Worm (Caenorhabditis elegans) whole organism, young adult: ENCODE measurements around the gene F35G2.1.
A peak's percentile ranks its signal among the peaks of the same experiment; 100 is the strongest.

Experiments
- B0019.2 ChIP-seq: fragments of 200-800 bp; sonication (Bioruptor generic); conservative IDR thresholded peaks from 2 replicates; pipeline ENCODE4 v1.3.6; 2022; ENCODE audit warnings: missing genetic modification reagents, missing genetic modification characterization, missing compliant biosample characterization
- C17E4.6 ChIP-seq: fragments of 200-800 bp; sonication (Bioruptor generic); IDR thresholded peaks from 2 replicates; pipeline ENCODE4 v1.3.6; 2022; ENCODE audit warnings: missing genetic modification reagents, missing genetic modification characterization, missing compliant biosample characterization
- D2030.7 ChIP-seq: fragments of 200-800 bp; sonication (Bioruptor generic); IDR thresholded peaks from 2 replicates; pipeline ENCODE4 v1.3.6; 2022; ENCODE audit warnings: missing genetic modification reagents, missing genetic modification characterization, missing compliant biosample characterization
- F10E7.11 ChIP-seq: sonication (generic microtip); optimal IDR thresholded peaks from 2 replicates; lab custom pipeline; 2017; ENCODE audit warnings: mild to moderate bottlenecking, missing genetic modification characterization, moderate library complexity, missing compliant biosample characterization
- F57C9.4 ChIP-seq: sonication (generic microtip); optimal IDR thresholded peaks from 2 replicates; lab custom pipeline; 2017; ENCODE audit warnings: mild to moderate bottlenecking, missing genetic modification characterization, missing compliant biosample characterization
- K12H6.12 ChIP-seq: fragments of 200-800 bp; sonication (Bioruptor generic); optimal IDR thresholded peaks from 2 replicates; lab custom pipeline; 2018; ENCODE audit warnings: mild to moderate bottlenecking, missing genetic modification characterization, missing compliant biosample characterization
- T26A5.8 ChIP-seq: sonication (generic microtip); optimal IDR thresholded peaks from 2 replicates; lab custom pipeline; 2016; ENCODE audit warnings: missing genetic modification characterization, missing compliant biosample characterization
- ama-1 ChIP-seq, 3 experiments: fragments of 150-350 bp in 1 of 3; sonication (generic microtip) in 2 of 3; optimal IDR thresholded peaks; 2 replicates each; lab custom pipeline; 2014 to 2018; ENCODE audit warnings: missing biosample characterization in 2 of 3, missing genetic modification characterization in 2 of 3, missing genetic modification reagents in 2 of 3
- aptf-2 ChIP-seq: fragments of 200-800 bp; sonication (Bioruptor generic); conservative IDR thresholded peaks from 2 replicates; pipeline ENCODE4 v1.3.6; 2022; ENCODE audit warnings: missing genetic modification reagents, missing genetic modification characterization, missing compliant biosample characterization
- aptf-3 ChIP-seq: fragments of 200-800 bp; sonication (Bioruptor generic); IDR thresholded peaks from 2 replicates; pipeline ENCODE4 v1.3.6; 2022; ENCODE audit warnings: missing genetic modification characterization, missing compliant biosample characterization
- attf-3 ChIP-seq: fragments of 200-800 bp; sonication (Bioruptor generic); conservative IDR thresholded peaks from 2 replicates; pipeline ENCODE4 v1.3.6; 2022; ENCODE audit warnings: missing genetic modification reagents, missing genetic modification characterization, missing compliant biosample characterization
- bed-2 ChIP-seq: fragments of 200-800 bp; sonication (Bioruptor generic); IDR thresholded peaks from 2 replicates; pipeline ENCODE4 v1.3.6; 2022; ENCODE audit warnings: missing genetic modification reagents, missing genetic modification characterization, missing compliant biosample characterization
- cebp-1 ChIP-seq, 2 experiments: fragments of 200-800 bp in 1 of 2; sonication (Bioruptor generic) in 1 of 2; sonication (generic microtip) in 1 of 2; IDR thresholded peaks in 1 of 2; optimal IDR thresholded peaks in 1 of 2; 2 replicates each; pipeline versions ENCODE4 v1.3.6 to Lab custom; 2017 to 2022; ENCODE audit warnings: missing compliant biosample characterization in 2 of 2, missing genetic modification characterization in 2 of 2, mild to moderate bottlenecking in 1 of 2, missing genetic modification reagents in 1 of 2, moderate library complexity in 1 of 2
- ceh-91 ChIP-seq: fragments of 200-800 bp; sonication (Bioruptor generic); IDR thresholded peaks from 2 replicates; pipeline ENCODE4 v1.3.6; 2022; ENCODE audit warnings: missing genetic modification reagents, missing genetic modification characterization, missing compliant biosample characterization
- chd-7 ChIP-seq: sonication (generic microtip); optimal IDR thresholded peaks from 2 replicates; lab custom pipeline; 2016; ENCODE audit warnings: mild to moderate bottlenecking, missing genetic modification characterization, moderate library complexity, missing compliant biosample characterization
- die-1 ChIP-seq: sonication (generic microtip); optimal IDR thresholded peaks from 2 replicates; lab custom pipeline; 2016; ENCODE audit warnings: missing genotype, mild to moderate bottlenecking, missing genetic modification characterization, missing compliant biosample characterization
- dpff-1 ChIP-seq: sonication (generic microtip); optimal IDR thresholded peaks from 2 replicates; lab custom pipeline; 2017; ENCODE audit warnings: mild to moderate bottlenecking, missing genetic modification characterization, missing compliant biosample characterization
- egl-44 ChIP-seq: fragments of 200-800 bp; sonication (Bioruptor generic); IDR thresholded peaks from 2 replicates; pipeline ENCODE4 v1.3.6; 2022; ENCODE audit warnings: missing genetic modification reagents, missing genetic modification characterization, missing compliant biosample characterization
- ets-4 ChIP-seq: fragments of 200-800 bp; sonication (Bioruptor generic); optimal IDR thresholded peaks from 2 replicates; lab custom pipeline; 2018; ENCODE audit warnings: mild to moderate bottlenecking, missing genetic modification characterization, missing compliant biosample characterization
- gei-17 ChIP-seq: fragments of 200-800 bp; sonication (Bioruptor generic); optimal IDR thresholded peaks from 2 replicates; lab custom pipeline; 2018; ENCODE audit warnings: mild to moderate bottlenecking, missing genetic modification characterization, missing compliant biosample characterization
- him-1 ChIP-seq: sonication (generic microtip); optimal IDR thresholded peaks from 2 replicates; lab custom pipeline; 2016; ENCODE audit warnings: missing genotype, missing genetic modification reagents, missing genetic modification characterization, missing compliant biosample characterization
- let-526 ChIP-seq: fragments of 200-800 bp; sonication (Bioruptor generic); IDR thresholded peaks from 2 replicates; pipeline ENCODE4 v1.3.6; 2022; ENCODE audit warnings: missing genetic modification reagents, missing genetic modification characterization, missing compliant biosample characterization
- lin-40 ChIP-seq: sonication (generic microtip); optimal IDR thresholded peaks from 2 replicates; lab custom pipeline; 2016; ENCODE audit warnings: missing genetic modification characterization, mild to moderate bottlenecking, missing compliant biosample characterization, missing genotype, missing genetic modification reagents
- lin-54 ChIP-seq: fragments of 200-800 bp; sonication (Bioruptor generic); optimal IDR thresholded peaks from 2 replicates; lab custom pipeline; 2018; ENCODE audit warnings: mild to moderate bottlenecking, missing genetic modification characterization, missing compliant biosample characterization
- lir-1 ChIP-seq: fragments of 200-800 bp; sonication (Bioruptor generic); conservative IDR thresholded peaks from 2 replicates; pipeline ENCODE4 v1.3.6; 2022; ENCODE audit warnings: missing genetic modification reagents, missing genetic modification characterization, missing compliant biosample characterization
- lsl-1 ChIP-seq: fragments of 200-800 bp; sonication (Bioruptor generic); optimal IDR thresholded peaks from 2 replicates; lab custom pipeline; 2018; ENCODE audit warnings: mild to moderate bottlenecking, missing genetic modification characterization, moderate library complexity, missing compliant biosample characterization
- mes-4 ChIP-seq: sonication (generic microtip); optimal IDR thresholded peaks from 2 replicates; lab custom pipeline; 2016; ENCODE audit warnings: missing genotype, missing genetic modification characterization, missing compliant biosample characterization
- nfya-1 ChIP-seq: sonication (generic microtip); optimal IDR thresholded peaks from 2 replicates; lab custom pipeline; 2017; ENCODE audit warnings: antibody characterized with exemption, missing compliant biosample characterization, missing genetic modification characterization, borderline replicate concordance; ENCODE audit not compliant: insufficient read depth
- nfya-2 ChIP-seq: fragments of 200-800 bp; sonication (Bioruptor generic); IDR thresholded peaks from 2 replicates; pipeline ENCODE4 v1.3.6; 2022; ENCODE audit warnings: missing genetic modification reagents, missing genetic modification characterization, missing compliant biosample characterization
- nhr-120 ChIP-seq: fragments of 200-800 bp; sonication (Bioruptor generic); IDR thresholded peaks from 2 replicates; pipeline ENCODE4 v1.3.6; 2022; ENCODE audit warnings: missing genetic modification characterization, missing compliant biosample characterization
- pbrm-1 ChIP-seq: fragments of 200-800 bp; sonication (Bioruptor generic); IDR thresholded peaks from 2 replicates; pipeline ENCODE4 v1.3.6; 2022; ENCODE audit warnings: missing genetic modification reagents, missing genetic modification characterization, missing compliant biosample characterization
- pha-4 ChIP-seq: fragments of 150-350 bp; sonication (generic microtip); optimal IDR thresholded peaks from 2 replicates; lab custom pipeline; 2014; ENCODE audit warnings: missing biosample characterization, missing genetic modification reagents, missing genetic modification characterization
- rec-8 ChIP-seq, 2 experiments: sonication (generic microtip); optimal IDR thresholded peaks; 2 replicates each; lab custom pipeline; 2016; ENCODE audit warnings: mild to moderate bottlenecking in 2 of 2, missing genetic modification characterization in 2 of 2, missing genetic modification reagents in 2 of 2, missing genotype in 2 of 2, missing biosample characterization in 1 of 2, missing compliant biosample characterization in 1 of 2, moderate library complexity in 1 of 2
- rpc-1 ChIP-seq, 2 experiments: fragments of 150-350 bp in 1 of 2; sonication (generic microtip) in 1 of 2; optimal IDR thresholded peaks; 2 replicates each; lab custom pipeline; 2014 to 2018; ENCODE audit warnings: missing biosample characterization in 1 of 2, missing genetic modification characterization in 1 of 2, missing genetic modification reagents in 1 of 2, missing genotype in 1 of 2
- sea-2 ChIP-seq: fragments of 200-800 bp; sonication (Bioruptor generic); IDR thresholded peaks from 2 replicates; pipeline ENCODE4 v1.3.6; 2022; ENCODE audit warnings: missing genetic modification characterization, missing compliant biosample characterization
- snpc-3.4 ChIP-seq: sonication (generic microtip); optimal IDR thresholded peaks from 2 replicates; lab custom pipeline; 2017; ENCODE audit warnings: missing genetic modification characterization, mild to moderate bottlenecking, missing compliant biosample characterization, antibody characterized with exemption, moderate library complexity, missing genotype, missing genetic modification reagents
- tbp1 ChIP-seq: fragments of 200-800 bp; sonication (Bioruptor generic); optimal IDR thresholded peaks from 2 replicates; lab custom pipeline; 2018; ENCODE audit warnings: mild to moderate bottlenecking, missing genetic modification characterization, missing compliant biosample characterization
- tbx-9 ChIP-seq: sonication (generic microtip); optimal IDR thresholded peaks from 2 replicates; lab custom pipeline; 2016; ENCODE audit warnings: borderline replicate concordance, missing genetic modification characterization, inconsistent platforms, missing compliant biosample characterization
- unc-62 ChIP-seq: fragments of 150-350 bp; optimal IDR thresholded peaks from 2 replicates; lab custom pipeline; 2014; ENCODE audit warnings: missing biosample characterization, missing genetic modification reagents, missing genetic modification characterization
- xnd-1 ChIP-seq: sonication (generic microtip); optimal IDR thresholded peaks from 2 replicates; lab custom pipeline; 2016; ENCODE audit warnings: missing genotype, missing genetic modification reagents, missing genetic modification characterization, missing compliant biosample characterization
- ztf-18 ChIP-seq: sonication (generic microtip); optimal IDR thresholded peaks from 2 replicates; lab custom pipeline; 2016; ENCODE audit warnings: missing genotype, mild to moderate bottlenecking, missing genetic modification characterization, missing compliant biosample characterization
- ztf-3 ChIP-seq: fragments of 200-800 bp; sonication (Bioruptor generic); optimal IDR thresholded peaks from 2 replicates; lab custom pipeline; 2018; ENCODE audit warnings: mild to moderate bottlenecking, missing genetic modification characterization, missing compliant biosample characterization
- ztf-6 ChIP-seq: fragments of 200-800 bp; sonication (Bioruptor generic); IDR thresholded peaks from 2 replicates; pipeline ENCODE4 v1.3.6; 2022; ENCODE audit warnings: missing genetic modification reagents, missing genetic modification characterization, missing compliant biosample characterization

F35G2.1 gene

DNA sequence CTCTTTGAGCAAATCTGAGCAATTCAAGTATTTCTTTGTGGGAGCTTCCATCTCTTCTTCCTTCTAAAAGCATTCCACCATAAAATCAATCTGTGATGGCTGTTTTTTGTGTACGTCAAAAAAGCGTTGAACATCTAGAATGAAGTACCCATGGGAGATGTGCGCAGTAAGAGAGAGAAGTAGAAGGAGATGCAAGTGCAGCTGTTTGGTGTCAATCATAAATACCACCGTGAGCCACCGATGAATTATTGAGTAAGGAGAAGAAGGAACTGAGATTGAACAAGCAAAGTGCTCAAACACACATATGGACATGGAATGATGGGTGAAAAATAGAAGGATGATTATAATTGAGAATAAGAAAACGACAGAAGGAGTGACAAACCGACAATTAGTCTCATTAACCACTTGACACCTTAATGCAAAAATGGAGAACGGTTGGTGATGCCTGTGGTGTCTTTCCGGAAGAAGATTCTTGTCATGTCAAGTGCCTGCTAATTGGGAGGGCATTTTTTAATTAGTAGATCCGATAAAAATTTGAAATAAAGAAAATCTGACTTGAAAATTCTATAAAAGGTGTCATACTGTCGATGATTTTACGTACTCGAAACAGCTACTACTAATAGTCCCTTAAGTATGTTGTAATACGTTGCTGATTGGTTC lies 10.8 kb upstream of the F35G2.1 start:
- TF ChIP-seq nhr-120 (GFP tag; lab: Robert Waterston, UW) = no peak
- no peak for TF ChIP-seq cebp-1 (GFP tag; IDR thresholded peaks at IDR 0.05; lab: Robert Waterston, UW)
- TF ChIP-seq cebp-1 (tag; optimal IDR thresholded peaks at IDR 0.05; lab: Kevin White, UChicago) = no peak
- no peak for TF ChIP-seq lin-54 (GFP tag; lab: Kevin White, UChicago)
- TF ChIP-seq ztf-6 (GFP tag; lab: Robert Waterston, UW) = no peak
- no peak for TF ChIP-seq sea-2 (GFP tag; lab: Robert Waterston, UW)
- no peak for TF ChIP-seq lin-40 (tag; lab: Kevin White, UChicago)
- TF ChIP-seq nfya-2 = no peak
- no peak for TF ChIP-seq chd-7 (tag; lab: Kevin White, UChicago)
- TF ChIP-seq snpc-3.4 (tag; lab: Kevin White, UChicago) = no peak
- no peak for TF ChIP-seq pha-4 (tag; lab: Kevin White, UChicago)
- TF ChIP-seq bed-2 = no peak
- TF ChIP-seq unc-62 (GFP tag; lab: Kevin White, UChicago) = no peak
- no peak for TF ChIP-seq K12H6.12 (tag; lab: Kevin White, UChicago)
- no peak for TF ChIP-seq die-1 (tag; lab: Kevin White, UChicago)
- TF ChIP-seq C17E4.6 (GFP tag; lab: Robert Waterston, UW) = no peak

DNA sequence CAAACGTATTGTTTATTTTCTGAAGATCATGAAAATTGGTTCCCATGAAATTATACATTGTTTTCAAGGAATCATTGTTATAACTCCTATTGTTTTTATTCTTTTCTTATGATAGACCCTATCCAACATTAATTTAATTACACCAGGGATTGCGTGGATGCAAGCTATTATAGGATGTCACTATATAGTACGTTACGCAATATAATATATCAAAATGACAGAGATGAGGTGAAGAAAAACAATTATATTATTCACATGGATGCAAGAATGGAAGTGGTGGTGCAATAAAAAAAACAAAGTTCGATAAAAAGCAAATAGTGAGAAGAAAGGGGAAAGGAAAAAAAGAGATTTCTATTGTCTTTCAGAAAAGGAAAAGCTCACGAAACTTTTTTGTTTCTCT lies 9.7 kb upstream of the F35G2.1 start:
- TF ChIP-seq gei-17 (GFP tag; lab: Kevin White, UChicago) (no peak), F10E7.11 (tag; lab: Kevin White, UChicago) (no peak), lir-1 (GFP tag; lab: Robert Waterston, UW) (no peak), aptf-2 (GFP tag; lab: Robert Waterston, UW) (no peak), rec-8 (tag; optimal IDR thresholded peaks at IDR 0.05; lab: Kevin White, UChicago) (no peak), dpff-1 (tag; lab: Kevin White, UChicago) (no peak), mes-4 (tag; lab: Kevin White, UChicago) (no peak), ztf-18 (tag; lab: Kevin White, UChicago) (no peak), aptf-3 (GFP tag; lab: Robert Waterston, UW) (no peak), tbx-9 (tag; lab: Kevin White, UChicago) (no peak), ama-1 (optimal IDR thresholded peaks at IDR 0.05; lab: Kevin White, UChicago) (no peak), ama-1 (GFP tag; optimal IDR thresholded peaks at IDR 0.05; lab: Kevin White, UChicago) (no peak), T26A5.8 (tag; lab: Kevin White, UChicago) (no peak), xnd-1 (no peak), K12H6.12 (tag; lab: Kevin White, UChicago) (no peak), ztf-3 (no peak), attf-3 (GFP tag; lab: Robert Waterston, UW) (no peak), him-1 (tag; lab: Kevin White, UChicago) (no peak), nfya-1 (tag; lab: Kevin White, UChicago) (no peak)

DNA sequence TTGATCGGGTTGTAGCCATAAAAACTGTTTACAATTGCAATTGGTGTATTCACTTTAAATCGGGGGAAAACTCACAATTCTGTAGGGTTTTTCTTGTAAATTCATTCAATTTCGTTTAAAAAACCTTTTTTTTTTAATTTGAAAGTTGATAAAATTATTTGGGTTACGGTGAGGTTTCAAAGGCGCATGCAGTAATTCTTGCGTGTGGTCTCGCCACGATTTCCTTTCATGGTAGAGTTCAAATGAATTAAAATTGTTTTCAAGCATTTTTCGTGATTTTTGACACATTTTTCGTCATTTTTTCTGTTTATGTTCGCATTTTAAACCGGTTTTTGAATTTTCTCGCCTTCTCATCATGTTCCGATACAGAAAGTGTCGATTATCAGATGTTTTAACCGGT lies 8.4 kb upstream of the F35G2.1 start:
- no peak for TF ChIP-seq rpc-1 (optimal IDR thresholded peaks at IDR 0.05; lab: Kevin White, UChicago)
- no peak for TF ChIP-seq rpc-1 (tag; optimal IDR thresholded peaks at IDR 0.05; lab: Kevin White, UChicago)
- TF ChIP-seq F10E7.11 (tag; lab: Kevin White, UChicago) = no peak
- TF ChIP-seq F57C9.4 (tag; lab: Kevin White, UChicago) = no peak
- TF ChIP-seq D2030.7 (GFP tag; lab: Robert Waterston, UW) = peak; percentile 54; the same call in 1 of the 2 replicates
- peak; percentile 37; the same call in 1 of the 2 replicates for TF ChIP-seq attf-3 (GFP tag; lab: Robert Waterston, UW)
- TF ChIP-seq lsl-1 (GFP tag; lab: Kevin White, UChicago) = peak; percentile 93
- no peak for TF ChIP-seq die-1 (tag; lab: Kevin White, UChicago)
- TF ChIP-seq B0019.2 (GFP tag; lab: Robert Waterston, UW) = no peak
- TF ChIP-seq ets-4 (GFP tag; lab: Kevin White, UChicago) = no peak
- no peak for TF ChIP-seq tbp1 (GFP tag; lab: Kevin White, UChicago)
- no peak for TF ChIP-seq pbrm-1 (GFP tag; lab: Robert Waterston, UW)
- no peak for TF ChIP-seq lir-1 (GFP tag; lab: Robert Waterston, UW)
- TF ChIP-seq egl-44 (GFP tag; lab: Robert Waterston, UW) = no peak
- TF ChIP-seq let-526 (GFP tag; lab: Robert Waterston, UW) = no peak
- no peak for TF ChIP-seq mes-4 (tag; lab: Kevin White, UChicago)
- no peak for TF ChIP-seq snpc-3.4 (tag; lab: Kevin White, UChicago)
- TF ChIP-seq ceh-91 (GFP tag; lab: Robert Waterston, UW) = no peak
